Worm (Caenorhabditis elegans): ENCODE results near the gene srh-82.

The srh-82 gene

DNA sequence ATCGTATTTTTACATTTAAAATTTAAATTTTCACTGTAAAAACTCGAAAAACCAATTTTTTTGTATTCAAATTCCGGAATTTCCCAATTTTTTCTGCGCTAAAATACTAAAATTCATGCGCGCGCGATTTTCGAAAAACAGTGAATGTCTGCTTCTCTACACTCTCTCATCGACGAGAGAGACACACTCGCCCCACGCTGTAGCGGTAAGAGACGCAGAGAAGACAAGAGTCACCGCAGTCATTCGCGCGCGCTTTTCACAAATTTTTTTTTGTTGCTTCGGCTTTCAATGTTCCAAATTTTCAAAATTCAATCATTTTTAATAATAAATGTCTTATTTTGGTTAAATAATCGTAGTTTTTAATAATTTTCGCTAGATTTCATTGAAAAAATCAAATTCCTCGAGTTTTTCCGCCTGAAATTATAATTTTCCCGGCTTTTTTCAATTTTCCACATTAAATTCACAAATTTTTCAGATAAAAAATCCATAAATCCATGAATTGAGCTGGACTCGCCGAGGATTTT lies 40.9 kb downstream of the srh-82 start, which contains the start of gene arid-1 (continued):
- no peak for TF ChIP-seq lin-40 (tag; optimal IDR thresholded peaks at IDR 0.05)
- no peak for TF ChIP-seq lag-1 (GFP tag; IDR thresholded peaks at IDR 0.05)
- no peak for TF ChIP-seq let-607 (tag; optimal IDR thresholded peaks at IDR 0.05)
- TF ChIP-seq ccch-3 (GFP tag; optimal IDR thresholded peaks at IDR 0.05): no peak
- TF ChIP-seq Y53G8AR.9 (GFP tag; conservative IDR thresholded peaks at IDR 0.05): no peak
- TF ChIP-seq lsl-1 (GFP tag; optimal IDR thresholded peaks at IDR 0.05): peak; percentile 53
- TF ChIP-seq F55B11.4 (tag; optimal IDR thresholded peaks at IDR 0.05; ENCODE audit: borderline replicate concordance, insufficient read depth): no peak
- no peak for TF ChIP-seq repo-1 (tag; optimal IDR thresholded peaks at IDR 0.05)
- peak; percentile 32 for TF ChIP-seq F49E8.2 (tag; optimal IDR thresholded peaks at IDR 0.05; ENCODE audit: insufficient read depth)
- TF ChIP-seq nfya-1 (tag; optimal IDR thresholded peaks at IDR 0.05; ENCODE audit: borderline replicate concordance, insufficient read depth): no peak
- no peak for TF ChIP-seq ama-1 (optimal IDR thresholded peaks at IDR 0.05)
- TF ChIP-seq ama-1 (GFP tag; optimal IDR thresholded peaks at IDR 0.05): no peak
- TF ChIP-seq pbrm-1 (GFP tag; IDR thresholded peaks at IDR 0.05): peak; percentile 29; the same call in 1 of the 2 replicates
- no peak for TF ChIP-seq T26A5.8 (tag; optimal IDR thresholded peaks at IDR 0.05)

DNA sequence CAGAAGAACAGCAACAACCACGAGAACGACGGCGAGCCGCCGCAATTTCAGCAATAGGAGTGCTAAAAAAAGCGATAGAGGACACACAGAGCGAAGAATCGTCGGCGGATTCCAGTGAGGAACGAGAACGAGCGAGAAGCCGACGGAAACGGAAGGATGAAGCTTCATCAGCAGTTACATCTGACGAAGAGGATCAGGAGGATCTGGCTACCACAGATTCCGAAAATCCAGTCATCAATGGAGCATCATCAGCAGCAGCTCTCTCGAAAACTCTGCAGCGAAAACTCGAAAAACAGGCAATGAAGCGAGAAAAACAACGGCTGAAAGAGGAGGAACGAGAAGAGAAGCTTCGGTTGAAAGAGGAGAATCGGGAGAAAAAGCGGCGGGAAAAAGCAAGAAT lies 44.5 kb downstream of the srh-82 start:
- TF ChIP-seq lir-1 (GFP tag; conservative IDR thresholded peaks at IDR 0.05) (no peak), K12H6.12 (tag; optimal IDR thresholded peaks at IDR 0.05) (no peak), Y53F4B.3 (GFP tag; IDR thresholded peaks at IDR 0.05) (no peak), C17E4.6 (GFP tag; IDR thresholded peaks at IDR 0.05) (no peak), F57C9.4 (tag; optimal IDR thresholded peaks at IDR 0.05) (no peak), nfyb-1 (GFP tag; IDR thresholded peaks at IDR 0.05) (no peak), madf-10 (tag; optimal IDR thresholded peaks at IDR 0.05) (no peak), F22D6.2 (tag; optimal IDR thresholded peaks at IDR 0.05) (no peak), zfh-2 (GFP tag; conservative IDR thresholded peaks at IDR 0.05) (no peak), B0261.1 (tag; optimal IDR thresholded peaks at IDR 0.05) (no peak), nhr-27 (tag; optimal IDR thresholded peaks at IDR 0.05) (no peak), egl-44 (GFP tag; IDR thresholded peaks at IDR 0.05) (no peak), T26A5.8 (tag; optimal IDR thresholded peaks at IDR 0.05) (no peak), somi-1 (GFP tag; optimal IDR thresholded peaks at IDR 0.05) (no peak), ZK185.1 (tag; optimal IDR thresholded peaks at IDR 0.05; ENCODE audit: poor library complexity, severe bottlenecking) (no peak), mes-4 (tag; optimal IDR thresholded peaks at IDR 0.05) (no peak), hmg-20 (GFP tag; IDR thresholded peaks at IDR 0.05) (no peak), nhr-90 (tag; optimal IDR thresholded peaks at IDR 0.05) (no peak), ekl-4 (GFP tag; IDR thresholded peaks at IDR 0.05) (no peak), pha-4 (tag; optimal IDR thresholded peaks at IDR 0.05) (no peak)

DNA sequence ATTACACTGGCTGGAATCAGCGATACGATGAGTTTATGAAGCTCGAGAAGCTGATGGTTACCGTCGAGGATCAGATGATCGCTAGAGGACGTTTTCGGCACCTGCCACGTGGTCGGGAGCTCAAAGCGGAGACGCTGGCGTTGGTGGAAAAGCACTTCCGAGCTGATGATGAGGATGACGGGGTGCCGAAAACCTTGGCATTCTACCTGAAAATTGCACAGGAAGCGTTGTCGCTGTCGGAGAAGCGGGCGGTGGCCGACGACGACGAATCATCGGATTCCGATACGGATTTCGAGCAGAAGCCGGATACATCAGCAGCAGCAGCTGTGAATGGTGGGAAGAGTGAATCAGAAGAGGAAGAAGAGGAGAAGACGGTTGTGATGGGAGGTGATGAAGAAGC lies 49.9 kb downstream of the srh-82 start:
- TF ChIP-seq egl-18 (GFP tag; IDR thresholded peaks at IDR 0.05) (no peak), egrh-3 (GFP tag; IDR thresholded peaks at IDR 0.05) (peak; percentile 47; the same call in 1 of the 2 replicates), ztf-25 (GFP tag; IDR thresholded peaks at IDR 0.05) (no peak), let-526 (GFP tag; IDR thresholded peaks at IDR 0.05) (no peak), ztf-6 (GFP tag; IDR thresholded peaks at IDR 0.05) (no peak), F39B2.1 (GFP tag; IDR thresholded peaks at IDR 0.05) (no peak), F57A8.1 (GFP tag; optimal IDR thresholded peaks at IDR 0.05) (no peak), tlf-1 (GFP tag; optimal IDR thresholded peaks at IDR 0.05) (no peak), F52B5.7 (tag; optimal IDR thresholded peaks at IDR 0.05) (no peak), attf-3 (GFP tag; conservative IDR thresholded peaks at IDR 0.05) (no peak), hsf-1 (GFP tag; IDR thresholded peaks at IDR 0.05) (no peak), atf-7 (tag; optimal IDR thresholded peaks at IDR 0.05) (no peak), snpc-1.3 (tag; optimal IDR thresholded peaks at IDR 0.05; ENCODE audit: insufficient read depth) (no peak), F37B4.10 (GFP tag; IDR thresholded peaks at IDR 0.05) (0 out of 2 replicates have a peak, but pooled peaks have one; percentile 20), akir-1 (GFP tag; optimal IDR thresholded peaks at IDR 0.05) (no peak), zfh-2 (GFP tag; conservative IDR thresholded peaks at IDR 0.05) (peak; percentile 85)

All from whole organism, young adult.